Fruit fly (Drosophila melanogaster): ENCODE measurements around the gene CG14160.

CG14160 gene

dm6 chr3L:10110379-10110778, 21.2 kb upstream of the CG14160 start (continued):
- TF ChIP-seq CG2129 (GFP tag; IDR thresholded peaks at IDR 0.05; ENCODE audit: partially characterized antibody) (no peak), Hr78 (GFP tag; optimal IDR thresholded peaks at IDR 0.05) (peak in 1 of 2 experiments; percentile 18), H2.0 (GFP tag; IDR thresholded peaks at IDR 0.05) (no peak), CG31441 (GFP tag; IDR thresholded peaks at IDR 0.05) (peak; percentile 39; the same call in 1 of the 2 replicates), CG10366 (GFP tag; IDR thresholded peaks at IDR 0.05) (no peak), CG12659 (GFP tag; optimal IDR thresholded peaks at IDR 0.05) (no peak), Xrp1 (GFP tag; IDR thresholded peaks at IDR 0.05) (no peak), odd (GFP tag; optimal IDR thresholded peaks at IDR 0.05) (no peak), Bteb2 (GFP tag; optimal IDR thresholded peaks at IDR 0.05) (no peak), CG18619 (GFP tag; optimal IDR thresholded peaks at IDR 0.05) (no peak), shn (GFP tag; optimal IDR thresholded peaks at IDR 0.05) (no peak), CG16779 (GFP tag; IDR thresholded peaks at IDR 0.05) (no peak), CG2678 (tag; optimal IDR thresholded peaks at IDR 0.05) (peak; percentile 42), CG30020 (tag; optimal IDR thresholded peaks at IDR 0.05) (no peak), CG1529 (GFP tag; optimal IDR thresholded peaks at IDR 0.05) (no peak), CG9215 (GFP tag; IDR thresholded peaks at IDR 0.05) (no peak), croc (GFP tag; conservative IDR thresholded peaks at IDR 0.05) (peak; percentile 25; the same call in 1 of the 3 replicates), dmrt11E (tag; optimal IDR thresholded peaks at IDR 0.05) (no peak), CG15269 (tag; optimal IDR thresholded peaks at IDR 0.05) (peak; percentile 35), ara (GFP tag; IDR thresholded peaks at IDR 0.05) (0 out of 2 replicates have a peak, but pooled peaks have one; percentile 26), cas (GFP tag; IDR thresholded peaks at IDR 0.05) (no peak), CG10321 (GFP tag; IDR thresholded peaks at IDR 0.05) (no peak), Oli (tag; optimal IDR thresholded peaks at IDR 0.05) (peak; percentile 13), Bdp1 (GFP tag; optimal IDR thresholded peaks at IDR 0.05) (no peak), CG11398 (GFP tag; optimal IDR thresholded peaks at IDR 0.05) (no peak), HLH54F (GFP tag; optimal IDR thresholded peaks at IDR 0.05) (no peak), crol (GFP tag; IDR thresholded peaks at IDR 0.05) (no peak), HmgZ (tag; optimal IDR thresholded peaks at IDR 0.05) (no peak), CG5245 (GFP tag; optimal IDR thresholded peaks at IDR 0.05) (no peak), CG7357 (GFP tag; IDR thresholded peaks at IDR 0.05) (no peak), CG1603 (tag; optimal IDR thresholded peaks at IDR 0.05) (no peak), CG8290 (GFP tag; optimal IDR thresholded peaks at IDR 0.05) (no peak), CG8290 (tag; optimal IDR thresholded peaks at IDR 0.05) (no peak), CG10543 (GFP tag; optimal IDR thresholded peaks at IDR 0.05) (no peak), zen (tag; optimal IDR thresholded peaks at IDR 0.05) (no peak), Usf (GFP tag; optimal IDR thresholded peaks at IDR 0.05) (no peak), ash1 (GFP tag; optimal IDR thresholded peaks at IDR 0.05) (no peak), Ada2b (GFP tag; IDR thresholded peaks at IDR 0.05) (peak; percentile 30; the same call in 1 of the 2 replicates), CG15011 (GFP tag; optimal IDR thresholded peaks at IDR 0.05) (no peak), D (optimal IDR thresholded peaks at IDR 0.05) (no peak), D (GFP tag; optimal IDR thresholded peaks at IDR 0.05) (no peak), CG7928 (GFP tag; optimal IDR thresholded peaks at IDR 0.05) (no peak), CG9437 (GFP tag; optimal IDR thresholded peaks at IDR 0.05) (no peak), CG3065 (GFP tag; optimal IDR thresholded peaks at IDR 0.05) (no peak), Ssrp (tag; optimal IDR thresholded peaks at IDR 0.05) (no peak), CG2116 (GFP tag; optimal IDR thresholded peaks at IDR 0.05) (no peak), nom (GFP tag; optimal IDR thresholded peaks at IDR 0.05) (no peak), fd96Cb (tag; optimal IDR thresholded peaks at IDR 0.05) (peak; percentile 7), CG6175 (GFP tag; IDR thresholded peaks at IDR 0.05) (0 out of 3 replicates have a peak, but pooled peaks have one; percentile 28), BEAF-32 (GFP tag; optimal IDR thresholded peaks at IDR 0.05) (no peak), CG8765 (GFP tag; IDR thresholded peaks at IDR 0.05) (no peak), Elba2 (GFP tag; optimal IDR thresholded peaks at IDR 0.05) (no peak)

All from whole organism, embryonic.